Worm (Caenorhabditis elegans) whole organism, L4 larva: Measurements from ENCODE around the gene fbxb-52.

Source experiments
- F44E2.7 ChIP-seq: fragments of 200-800 bp; sonication (Bioruptor generic); IDR thresholded peaks from 2 replicates; pipeline ENCODE4 v2.1.2; 2022; ENCODE audit warnings: missing genetic modification characterization, missing compliant biosample characterization
- ZK337.2 ChIP-seq: fragments of 200-800 bp; sonication (Bioruptor generic); IDR thresholded peaks from 2 replicates; pipeline ENCODE4 v1.3.6; 2022; ENCODE audit warnings: missing genetic modification reagents, missing genetic modification characterization, missing compliant biosample characterization
- ama-1 ChIP-seq: fragments of 150-350 bp; optimal IDR thresholded peaks from 2 replicates; lab custom pipeline; 2014; ENCODE audit warnings: inconsistent platforms, mixed read lengths
- ceh-82 ChIP-seq: sonication (generic microtip); optimal IDR thresholded peaks from 2 replicates; lab custom pipeline; 2017; ENCODE audit warnings: missing biosample characterization, missing genetic modification characterization
- egl-27 ChIP-seq: sonication (generic microtip); optimal IDR thresholded peaks from 3 replicates; lab custom pipeline; 2017; ENCODE audit warnings: missing biosample characterization, missing genetic modification reagents, missing genetic modification characterization
- fkh-10 ChIP-seq: fragments of 150-350 bp; optimal IDR thresholded peaks from 2 replicates; lab custom pipeline; 2014; ENCODE audit warnings: missing biosample characterization, missing genetic modification reagents, missing genetic modification characterization
- fos-1 ChIP-seq: fragments of 150-350 bp; optimal IDR thresholded peaks from 2 replicates; lab custom pipeline; 2014; ENCODE audit warnings: missing biosample characterization, missing genetic modification characterization
- hlh-30 ChIP-seq: sonication (generic microtip); optimal IDR thresholded peaks from 2 replicates; lab custom pipeline; 2017; ENCODE audit warnings: antibody characterized with exemption, mild to moderate bottlenecking, missing genetic modification characterization, missing compliant biosample characterization; ENCODE audit not compliant: insufficient read depth
- jun-1 ChIP-seq: fragments of 150-350 bp; optimal IDR thresholded peaks from 2 replicates; lab custom pipeline; 2014; ENCODE audit warnings: missing biosample characterization, missing genetic modification reagents, missing genetic modification characterization
- nhr-10 ChIP-seq: fragments of 150-350 bp; optimal IDR thresholded peaks from 2 replicates; lab custom pipeline; 2014; ENCODE audit warnings: missing biosample characterization, missing genetic modification characterization
- nhr-28 ChIP-seq: fragments of 150-350 bp; optimal IDR thresholded peaks from 2 replicates; lab custom pipeline; 2014; ENCODE audit warnings: missing biosample characterization, missing genetic modification characterization

- TF ChIP-seq egl-27 (no peak), fos-1 (tag; lab: Kevin White, UChicago) (no peak), F44E2.7 (no peak), ceh-82 (tag; lab: Kevin White, UChicago) (no peak), hlh-30 (no peak), ZK337.2 (no peak), jun-1 (tag; lab: Kevin White, UChicago) (no peak), nhr-10 (no peak), ama-1 (lab: Kevin White, UChicago) (no peak), nhr-28 (tag; lab: Kevin White, UChicago) (no peak), fkh-10 (GFP tag; lab: Kevin White, UChicago) (no peak)
Observed at ce11 chrII:1518914-1519313, 31.5 kb downstream of the fbxb-52 start, which contains the start of gene Y51H7BR.8.
